Fruit fly (Drosophila melanogaster) whole organism, embryonic: Measurements from ENCODE around the gene Exo70.

Experiments
- B-H2 ChIP-seq: fragments of 200-800 bp; sonication (Bioruptor generic); optimal IDR thresholded peaks from 2 replicates; lab custom pipeline; 2018; ENCODE audit warnings: missing biosample characterization, mild to moderate bottlenecking, missing genetic modification characterization
- BEAF-32 ChIP-seq: fragments of 200-800 bp; sonication (Bioruptor generic); optimal IDR thresholded peaks from 3 replicates; lab custom pipeline; 2017; ENCODE audit warnings: missing biosample characterization, missing genetic modification characterization, mild to moderate bottlenecking, moderate library complexity, missing genetic modification reagents
- Bgb ChIP-seq: fragments of 200-800 bp; sonication (Bioruptor generic); IDR thresholded peaks from 2 replicates; pipeline ENCODE4 v1.3.6; 2022; ENCODE audit warnings: missing biosample characterization, missing genetic modification characterization; ENCODE audit not compliant: partially characterized antibody
- Blimp-1 ChIP-seq: fragments of 200-800 bp; sonication (Bioruptor generic); optimal IDR thresholded peaks from 3 replicates; lab custom pipeline; 2018; ENCODE audit warnings: missing biosample characterization, missing genetic modification characterization, mild to moderate bottlenecking, moderate library complexity, missing genetic modification reagents
- CG10209 ChIP-seq: fragments of 200-800 bp; sonication (Bioruptor generic); optimal IDR thresholded peaks from 3 replicates; lab custom pipeline; 2017; ENCODE audit warnings: missing biosample characterization, mild to moderate bottlenecking, missing genetic modification characterization, missing genetic modification reagents
- CG1024 ChIP-seq: fragments of 200-800 bp; sonication (Bioruptor generic); IDR thresholded peaks from 2 replicates; pipeline ENCODE4 v1.3.6; 2022; ENCODE audit warnings: missing biosample characterization, missing genetic modification characterization
- CG11085 ChIP-seq: fragments of 200-800 bp; sonication (Bioruptor generic); IDR thresholded peaks from 2 replicates; pipeline ENCODE4 v1.3.6; 2022; ENCODE audit warnings: missing biosample characterization, missing genetic modification characterization
- CG18476 ChIP-seq: fragments of 200-800 bp; sonication (Bioruptor generic); optimal IDR thresholded peaks from 2 replicates; lab custom pipeline; 2016; ENCODE audit warnings: missing biosample characterization, mild to moderate bottlenecking, missing genetic modification characterization
- CG30403 ChIP-seq: fragments of 200-800 bp; sonication (Bioruptor generic); optimal IDR thresholded peaks from 3 replicates; lab custom pipeline; 2016; ENCODE audit warnings: missing biosample characterization, missing genetic modification characterization
- CG34422 ChIP-seq: fragments of 200-800 bp; sonication (Bioruptor generic); IDR thresholded peaks from 3 replicates; pipeline ENCODE4 v1.3.6; 2022; ENCODE audit warnings: missing biosample characterization, missing genetic modification characterization
- CG4404 ChIP-seq: fragments of 200-800 bp; sonication (Bioruptor generic); IDR thresholded peaks from 2 replicates; pipeline ENCODE4 v1.3.6; 2022; ENCODE audit warnings: missing biosample characterization, missing genetic modification characterization
- CG6854 ChIP-seq: fragments of 200-800 bp; sonication (Bioruptor generic); optimal IDR thresholded peaks from 3 replicates; lab custom pipeline; 2017; ENCODE audit warnings: missing biosample characterization, mild to moderate bottlenecking, missing genetic modification characterization
- CG7839 ChIP-seq: fragments of 200-800 bp; sonication (Bioruptor generic); optimal IDR thresholded peaks from 3 replicates; lab custom pipeline; 2018; ENCODE audit warnings: missing biosample characterization, mild to moderate bottlenecking, missing genetic modification characterization, moderate library complexity
- CG8089 ChIP-seq: fragments of 200-800 bp; sonication (Bioruptor generic); optimal IDR thresholded peaks from 3 replicates; lab custom pipeline; 2016; ENCODE audit warnings: missing biosample characterization, missing genetic modification characterization
- CG8359 ChIP-seq: fragments of 200-800 bp; sonication (Bioruptor generic); optimal IDR thresholded peaks from 2 replicates; lab custom pipeline; 2017; ENCODE audit warnings: missing biosample characterization, mild to moderate bottlenecking, missing genetic modification characterization, borderline replicate concordance
- CG8388 ChIP-seq: fragments of 200-800 bp; sonication (Bioruptor generic); optimal IDR thresholded peaks from 2 replicates; lab custom pipeline; 2019; ENCODE audit warnings: missing biosample characterization, mild to moderate bottlenecking, missing genetic modification characterization, moderate library complexity
- CTCF ChIP-seq: fragments of 200-800 bp; sonication (Bioruptor generic); optimal IDR thresholded peaks from 2 replicates; lab custom pipeline; 2017; ENCODE audit warnings: missing biosample characterization, mild to moderate bottlenecking, missing genetic modification characterization, moderate library complexity
- Dbx ChIP-seq: fragments of 200-800 bp; sonication (Bioruptor generic); IDR thresholded peaks from 3 replicates; pipeline ENCODE4 v1.3.6; 2022; ENCODE audit warnings: missing biosample characterization, missing genetic modification characterization
- Dfd ChIP-seq, 2 experiments: fragments of >200 bp; optimal IDR thresholded peaks; 2 replicates each; lab custom pipeline; 2017; ENCODE audit warnings: missing biosample characterization in 2 of 2, missing genetic modification characterization in 2 of 2
- Gug ChIP-seq: fragments of 200-800 bp; sonication (Bioruptor generic); IDR thresholded peaks from 4 replicates; pipeline ENCODE4 v1.3.6; 2022; ENCODE audit warnings: missing biosample characterization, missing genetic modification characterization
- H2.0 ChIP-seq: fragments of 200-800 bp; sonication (Bioruptor generic); IDR thresholded peaks from 2 replicates; pipeline ENCODE4 v1.3.6; 2022; ENCODE audit warnings: missing biosample characterization, missing genetic modification characterization
- Hr78 ChIP-seq, 2 experiments: fragments of 200-800 bp in 1 of 2; fragments of >200 bp in 1 of 2; sonication (Bioruptor generic) in 1 of 2; optimal IDR thresholded peaks; 2 replicates each; lab custom pipeline; 2017 to 2019; ENCODE audit warnings: missing biosample characterization in 2 of 2, missing genetic modification characterization in 2 of 2, mild to moderate bottlenecking in 1 of 2, moderate library complexity in 1 of 2
- Jarid2 ChIP-seq: fragments of 200-800 bp; sonication (Bioruptor generic); optimal IDR thresholded peaks from 3 replicates; lab custom pipeline; 2017; ENCODE audit warnings: mild to moderate bottlenecking, missing biosample characterization, missing genetic modification reagents, missing genetic modification characterization
- MBD-R2 ChIP-seq: fragments of 200-800 bp; sonication (Bioruptor generic); IDR thresholded peaks from 2 replicates; pipeline ENCODE4 v1.3.6; 2022; ENCODE audit warnings: missing biosample characterization, missing genetic modification characterization
- MTF-1 ChIP-seq: fragments of 200-800 bp; sonication (Bioruptor generic); optimal IDR thresholded peaks from 2 replicates; lab custom pipeline; 2018; ENCODE audit warnings: missing biosample characterization, mild to moderate bottlenecking, missing genetic modification characterization, borderline replicate concordance
- NK7.1 ChIP-seq: fragments of 200-800 bp; sonication (Bioruptor generic); optimal IDR thresholded peaks from 3 replicates; lab custom pipeline; 2016; ENCODE audit warnings: missing biosample characterization, missing genetic modification characterization
- Scr ChIP-seq: fragments of 200-800 bp; sonication (Bioruptor generic); IDR thresholded peaks from 2 replicates; pipeline ENCODE4 v1.3.6; 2022; ENCODE audit warnings: missing biosample characterization, missing genetic modification characterization; ENCODE audit not compliant: partially characterized antibody
- Six4 ChIP-seq: fragments of 200-800 bp; sonication (Bioruptor generic); optimal IDR thresholded peaks from 2 replicates; lab custom pipeline; 2016; ENCODE audit warnings: missing biosample characterization, missing genetic modification characterization
- Sox100B ChIP-seq: fragments of 200-800 bp; sonication (Bioruptor generic); optimal IDR thresholded peaks from 3 replicates; lab custom pipeline; 2018; ENCODE audit warnings: missing biosample characterization, mild to moderate bottlenecking, missing genetic modification characterization
- ato ChIP-seq: fragments of 200-800 bp; sonication (Bioruptor generic); IDR thresholded peaks from 2 replicates; pipeline ENCODE4 v1.3.6; 2022; ENCODE audit warnings: missing biosample characterization, missing genetic modification characterization; ENCODE audit not compliant: partially characterized antibody
- az2 ChIP-seq: fragments of 200-800 bp; sonication (Bioruptor generic); optimal IDR thresholded peaks from 3 replicates; lab custom pipeline; 2016; ENCODE audit warnings: missing biosample characterization, missing genetic modification characterization
- bbx ChIP-seq: fragments of 200-800 bp; sonication (Bioruptor generic); IDR thresholded peaks from 2 replicates; pipeline ENCODE4 v1.3.6; 2022; ENCODE audit warnings: missing biosample characterization, missing genetic modification characterization; ENCODE audit not compliant: partially characterized antibody
- da ChIP-seq: fragments of 200-800 bp; sonication (Bioruptor generic); optimal IDR thresholded peaks from 2 replicates; lab custom pipeline; 2016; ENCODE audit warnings: missing biosample characterization, missing genetic modification characterization
- dmrt11E ChIP-seq: fragments of 200-800 bp; sonication (Bioruptor generic); optimal IDR thresholded peaks from 3 replicates; lab custom pipeline; 2018; ENCODE audit warnings: missing biosample characterization, mild to moderate bottlenecking, missing genetic modification characterization, moderate library complexity
- dysf ChIP-seq: fragments of 200-800 bp; sonication (Bioruptor generic); IDR thresholded peaks from 3 replicates; pipeline ENCODE4 v1.3.6; 2022; ENCODE audit warnings: missing biosample characterization, missing genetic modification characterization
- gsb-n ChIP-seq: fragments of 200-800 bp; sonication (Bioruptor generic); optimal IDR thresholded peaks from 3 replicates; lab custom pipeline; 2018; ENCODE audit warnings: missing biosample characterization, mild to moderate bottlenecking, missing genetic modification characterization
- ind ChIP-seq: fragments of 200-800 bp; sonication (Bioruptor generic); optimal IDR thresholded peaks from 3 replicates; lab custom pipeline; 2016; ENCODE audit warnings: missing biosample characterization, missing genetic modification characterization
- jumu ChIP-seq: fragments of 200-800 bp; sonication (Bioruptor generic); optimal IDR thresholded peaks from 3 replicates; lab custom pipeline; 2016; ENCODE audit warnings: missing biosample characterization, missing genetic modification characterization
- ken ChIP-seq: fragments of 200-800 bp; sonication (Bioruptor generic); IDR thresholded peaks from 3 replicates; pipeline ENCODE4 v1.3.6; 2022; ENCODE audit warnings: missing biosample characterization, missing genetic modification characterization
- kni ChIP-seq: fragments of 200-800 bp; sonication (Bioruptor generic); optimal IDR thresholded peaks from 3 replicates; lab custom pipeline; 2017; ENCODE audit warnings: mild to moderate bottlenecking, missing biosample characterization, missing genetic modification reagents, missing genetic modification characterization
- luna ChIP-seq: fragments of 200-800 bp; sonication (Bioruptor generic); optimal IDR thresholded peaks from 2 replicates; lab custom pipeline; 2016; ENCODE audit warnings: missing biosample characterization, missing genetic modification characterization
- nerfin-2 ChIP-seq: fragments of 200-800 bp; sonication (Bioruptor generic); IDR thresholded peaks from 2 replicates; pipeline ENCODE4 v1.3.6; 2022; ENCODE audit warnings: missing biosample characterization, missing genetic modification characterization; ENCODE audit not compliant: partially characterized antibody
- nmo ChIP-seq: fragments of 200-800 bp; sonication (Bioruptor generic); optimal IDR thresholded peaks from 2 replicates; lab custom pipeline; 2018; ENCODE audit warnings: missing biosample characterization, mild to moderate bottlenecking, missing genetic modification characterization, moderate library complexity
- pan ChIP-seq, 4 experiments: fragments of >200 bp in 3 of 4; fragments of 200-800 bp in 1 of 4; sonication (Bioruptor generic) in 1 of 4; optimal IDR thresholded peaks in 3 of 4; IDR thresholded peaks in 1 of 4; 2 replicates each; pipeline versions ENCODE4 v1.3.6 to Lab custom; 2017 to 2022; ENCODE audit warnings: missing biosample characterization in 2 of 4, missing genetic modification characterization in 2 of 4, mixed read lengths in 1 of 4
- pfk ChIP-seq: fragments of 200-800 bp; sonication (Bioruptor generic); optimal IDR thresholded peaks from 2 replicates; lab custom pipeline; 2018; ENCODE audit warnings: missing biosample characterization, mild to moderate bottlenecking, missing genetic modification characterization, moderate library complexity
- sens ChIP-seq: fragments of 200-800 bp; sonication (Bioruptor generic); peaks from one replicate; lab custom pipeline; 2016; ENCODE audit warnings: missing biosample characterization, missing genetic modification characterization
- tll ChIP-seq, 2 experiments: fragments of 200-800 bp in 1 of 2; fragments of >200 bp in 1 of 2; sonication (Bioruptor generic) in 1 of 2; optimal IDR thresholded peaks; 2 replicates each; lab custom pipeline; 2017 to 2019; ENCODE audit warnings: missing biosample characterization in 2 of 2, missing genetic modification characterization in 2 of 2, mild to moderate bottlenecking in 1 of 2, moderate library complexity in 1 of 2
- toy ChIP-seq: fragments of 200-800 bp; sonication (Bioruptor generic); IDR thresholded peaks from 2 replicates; pipeline ENCODE4 v1.3.6; 2022; ENCODE audit warnings: missing biosample characterization, missing genetic modification characterization
- wdn ChIP-seq: fragments of 200-800 bp; sonication (Bioruptor generic); IDR thresholded peaks from 2 replicates; pipeline ENCODE4 v1.3.6; 2022; ENCODE audit warnings: missing biosample characterization, missing genetic modification characterization

Gene Exo70

dm6 chr3L:8398763-8399445 lies 12.7 kb upstream of the Exo70 start (continued):
- TF ChIP-seq da (no peak), nerfin-2 (GFP tag; lab: Robert Waterston, UW) (no peak), bbx (GFP tag; lab: Robert Waterston, UW) (no peak), kni (GFP tag; lab: Kevin White, UChicago) (no peak), CG34422 (GFP tag; lab: Robert Waterston, UW) (0 out of 3 replicates have a peak, but pooled peaks have one; percentile 9), tll (GFP tag; optimal IDR thresholded peaks at IDR 0.05; lab: Kevin White, UChicago) (no peak), NK7.1 (GFP tag; lab: Kevin White, UChicago) (no peak), pan (optimal IDR thresholded peaks at IDR 0.05; lab: Kevin White, UChicago) (no peak), pan (GFP tag; optimal IDR thresholded peaks at IDR 0.05 in 1 of 2, IDR thresholded peaks at IDR 0.05 in 1 of 2) (peak in 1 of 2 experiments; percentile 15), CG11085 (GFP tag; lab: Robert Waterston, UW) (no peak), luna (no peak), pfk (no peak), CG8089 (GFP tag; lab: Kevin White, UChicago) (no peak), ind (peak; percentile 56), BEAF-32 (GFP tag; lab: Kevin White, UChicago) (no peak), CG6854 (no peak), CG1024 (GFP tag; lab: Robert Waterston, UW) (no peak), Six4 (no peak), Dbx (GFP tag; lab: Robert Waterston, UW) (no peak), CG10209 (GFP tag; lab: Kevin White, UChicago) (no peak), nmo (GFP tag; lab: Kevin White, UChicago) (peak; percentile 16), az2 (peak; percentile 33), dmrt11E (peak; percentile 32), Hr78 (GFP tag; optimal IDR thresholded peaks at IDR 0.05; lab: Kevin White, UChicago) (no peak), Scr (GFP tag; lab: Robert Waterston, UW) (no peak), Gug (no peak; the same call in 3 of the 4 replicates), CTCF (no peak), CG18476 (no peak), ato (GFP tag; lab: Robert Waterston, UW) (no peak), toy (GFP tag; lab: Robert Waterston, UW) (no peak), Dfd (GFP tag; optimal IDR thresholded peaks at IDR 0.05; lab: Kevin White, UChicago) (no peak), jumu (GFP tag; lab: Kevin White, UChicago) (no peak), Jarid2 (no peak), Blimp-1 (no peak), B-H2 (no peak), MBD-R2 (GFP tag; lab: Robert Waterston, UW) (no peak), Sox100B (GFP tag; lab: Kevin White, UChicago) (no peak), CG4404 (GFP tag; lab: Robert Waterston, UW) (no peak), CG7839 (tag; lab: Kevin White, UChicago) (no peak), sens (GFP tag; lab: Kevin White, UChicago) (peak; percentile 83), CG8359 (no peak), CG8388 (GFP tag; lab: Kevin White, UChicago) (peak; percentile 26), Bgb (GFP tag; lab: Robert Waterston, UW) (no peak), dysf (GFP tag; lab: Robert Waterston, UW) (0 out of 3 replicates have a peak, but pooled peaks have one; percentile 6), H2.0 (peak; percentile 21; the same call in 1 of the 2 replicates), wdn (no peak), gsb-n (tag; lab: Kevin White, UChicago) (no peak), MTF-1 (GFP tag; lab: Kevin White, UChicago) (no peak), ken (peak; percentile 51; the same call in 1 of the 3 replicates), CG30403 (GFP tag; lab: Kevin White, UChicago) (peak; percentile 34)
